Worm (Caenorhabditis elegans) whole organism, L2 larva: ENCODE data around the gene ZK1127.13.

Experiments
- Y55F3AM.14 ChIP-seq: fragments of 200-800 bp; sonication (Bioruptor generic); optimal IDR thresholded peaks from 2 replicates; lab custom pipeline; 2018; ENCODE audit warnings: mild to moderate bottlenecking, missing genetic modification characterization, missing compliant biosample characterization
- alr-1 ChIP-seq: fragments of 150-350 bp; optimal IDR thresholded peaks from 2 replicates; lab custom pipeline; 2014; ENCODE audit warnings: missing biosample characterization, missing genetic modification characterization
- aly-2 ChIP-seq: fragments of 150-350 bp; optimal IDR thresholded peaks from 2 replicates; lab custom pipeline; 2014; ENCODE audit warnings: missing biosample characterization, missing genetic modification characterization
- egl-27 ChIP-seq: sonication (generic microtip); optimal IDR thresholded peaks from 3 replicates; lab custom pipeline; 2017; ENCODE audit warnings: missing biosample characterization, missing genetic modification reagents, missing genetic modification characterization
- skn-1 ChIP-seq: sonication (generic microtip); optimal IDR thresholded peaks from 2 replicates; lab custom pipeline; 2017; ENCODE audit warnings: missing biosample characterization, missing genetic modification characterization
- sma-9 ChIP-seq, 2 experiments: fragments of 150-350 bp in 1 of 2; sonication (generic microtip) in 1 of 2; optimal IDR thresholded peaks; 2 replicates each; lab custom pipeline; 2014 to 2016; ENCODE audit warnings: missing genetic modification characterization in 2 of 2, mild to moderate bottlenecking in 1 of 2, missing biosample characterization in 1 of 2, missing compliant biosample characterization in 1 of 2, missing genetic modification reagents in 1 of 2, moderate library complexity in 1 of 2
- ztf-4 ChIP-seq: fragments of 150-350 bp; optimal IDR thresholded peaks from 2 replicates; lab custom pipeline; 2014; ENCODE audit warnings: missing biosample characterization, missing genetic modification characterization

ce11 chrII:7053649-7054048 lies 548 bp downstream of the ZK1127.13 start, which contains the start of gene ZK1127.4:
- TF ChIP-seq skn-1 (tag; lab: Kevin White, UChicago) (no peak), ztf-4 (tag; lab: Kevin White, UChicago) (no peak), alr-1 (tag; lab: Kevin White, UChicago) (no peak), aly-2 (tag; lab: Kevin White, UChicago) (no peak), sma-9 (GFP tag; optimal IDR thresholded peaks at IDR 0.05; lab: Kevin White, UChicago) (no peak), sma-9 (tag; optimal IDR thresholded peaks at IDR 0.05; lab: Kevin White, UChicago) (no peak), Y55F3AM.14 (GFP tag; lab: Kevin White, UChicago) (no peak), egl-27 (tag; lab: Kevin White, UChicago) (no peak)
